Worm (Caenorhabditis elegans): ENCODE data around the gene M05D6.9.

ce11 chrII:8532015-8532414 is 37.9 kb downstream of the M05D6.9 start:
- TF ChIP-seq T22C8.4 (GFP tag; IDR thresholded peaks at IDR 0.05): no peak
- no peak for TF ChIP-seq ztf-29 (GFP tag; IDR thresholded peaks at IDR 0.05)
- no peak for TF ChIP-seq klf-2 (GFP tag; conservative IDR thresholded peaks at IDR 0.05)
- TF ChIP-seq ztf-23 (GFP tag; IDR thresholded peaks at IDR 0.05): no peak

All from whole organism, midembryonic.